Fruit fly (Drosophila melanogaster) whole organism, prepupa: Measurements from ENCODE around the gene CG14259.

Experiments
- CG10631 ChIP-seq: fragments of 200-800 bp; sonication (Bioruptor generic); optimal IDR thresholded peaks from 2 replicates; lab custom pipeline; 2016; ENCODE audit warnings: missing biosample characterization, missing genetic modification characterization
- CG6792 ChIP-seq: fragments of 200-800 bp; sonication (Bioruptor generic); optimal IDR thresholded peaks from 3 replicates; lab custom pipeline; 2016; ENCODE audit warnings: missing biosample characterization, missing genetic modification characterization
- CG6854 ChIP-seq: fragments of 200-800 bp; sonication (Bioruptor generic); optimal IDR thresholded peaks from 2 replicates; lab custom pipeline; 2017; ENCODE audit warnings: missing biosample characterization, mild to moderate bottlenecking, missing genetic modification characterization
- Hr39 ChIP-seq: fragments of 200-800 bp; sonication (Bioruptor generic); optimal IDR thresholded peaks from 2 replicates; lab custom pipeline; 2016; ENCODE audit warnings: missing biosample characterization, missing genetic modification characterization
- Sox102F ChIP-seq: fragments of 200-800 bp; sonication (Bioruptor generic); optimal IDR thresholded peaks from 2 replicates; lab custom pipeline; 2016; ENCODE audit warnings: missing biosample characterization, mild to moderate bottlenecking, missing genetic modification characterization
- dac ChIP-seq: fragments of 200-800 bp; sonication (Bioruptor generic); optimal IDR thresholded peaks from 2 replicates; lab custom pipeline; 2017; ENCODE audit warnings: missing biosample characterization, mild to moderate bottlenecking, missing genetic modification characterization

DNA sequence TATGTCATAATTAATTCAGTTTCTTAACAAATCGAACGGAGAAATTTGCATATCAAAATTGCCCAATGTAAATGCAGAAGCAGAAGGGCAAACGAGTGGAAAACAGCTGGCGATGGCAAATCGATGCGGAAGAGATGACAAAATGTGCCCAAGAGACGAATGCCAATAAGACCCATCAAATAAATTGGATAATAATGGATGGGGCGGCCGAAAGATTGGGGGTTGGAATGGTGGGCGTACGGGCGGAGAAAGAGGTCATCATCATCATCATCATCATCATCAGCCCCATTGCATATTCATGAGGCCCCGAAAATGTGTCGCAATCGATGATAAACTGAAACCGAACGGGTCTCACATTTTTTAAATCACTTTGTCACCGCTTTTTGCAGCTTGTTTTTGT is 39.7 kb downstream of the CG14259 start:
- TF ChIP-seq dac: no peak
- TF ChIP-seq CG10631: no peak
- no peak for TF ChIP-seq Sox102F (GFP tag; lab: Kevin White, UChicago)
- TF ChIP-seq CG6854 (GFP tag; lab: Kevin White, UChicago): no peak
- TF ChIP-seq Hr39 (GFP tag; lab: Kevin White, UChicago): no peak
- no peak for TF ChIP-seq CG6792 (GFP tag; lab: Kevin White, UChicago)
